Fruit fly (Drosophila melanogaster): ENCODE data around the gene CG18178.

The CG18178 gene

dm6 chr3L:9764915-9765709 lies 46.2 kb upstream of the CG18178 start (continued):
- peak; percentile 2 for TF ChIP-seq Sox102F (GFP tag; optimal IDR thresholded peaks at IDR 0.05)

- TF ChIP-seq CG9727 (GFP tag; optimal IDR thresholded peaks at IDR 0.05): no peak
- no peak for TF ChIP-seq CG17829 (tag; optimal IDR thresholded peaks at IDR 0.05)
- no peak for TF ChIP-seq CG14667 (GFP tag; IDR thresholded peaks at IDR 0.05)
- TF ChIP-seq pho (GFP tag; optimal IDR thresholded peaks at IDR 0.05): no peak
- TF ChIP-seq CG6689 (GFP tag; IDR thresholded peaks at IDR 0.05): no peak
- no peak for TF ChIP-seq CG16815 (GFP tag; optimal IDR thresholded peaks at IDR 0.05)
- TF ChIP-seq Spps (tag; optimal IDR thresholded peaks at IDR 0.05): no peak
- TF ChIP-seq oc (tag; optimal IDR thresholded peaks at IDR 0.05): no peak
- TF ChIP-seq gce (GFP tag; IDR thresholded peaks at IDR 0.05): no peak
- TF ChIP-seq Ets65A (GFP tag): peak; percentile 72
- TF ChIP-seq CG8388 (GFP tag; optimal IDR thresholded peaks at IDR 0.05): no peak
- no peak for TF ChIP-seq Max (GFP tag; optimal IDR thresholded peaks at IDR 0.05)
- TF ChIP-seq CG17912 (GFP tag; optimal IDR thresholded peaks at IDR 0.05): no peak
- TF ChIP-seq ap (GFP tag; IDR thresholded peaks at IDR 0.05): no peak
- TF ChIP-seq Xbp1 (GFP tag; optimal IDR thresholded peaks at IDR 0.05): no peak
- no peak for TF ChIP-seq peb (GFP tag; IDR thresholded peaks at IDR 0.05)
- TF ChIP-seq CG43689 (GFP tag; IDR thresholded peaks at IDR 0.05): no peak
- TF ChIP-seq Neu2 (GFP tag; optimal IDR thresholded peaks at IDR 0.05; ENCODE audit: borderline replicate concordance): no peak
- no peak for TF ChIP-seq Taf1 (GFP tag; IDR thresholded peaks at IDR 0.05)
- no peak for TF ChIP-seq Hr39 (optimal IDR thresholded peaks at IDR 0.05)
- no peak for TF ChIP-seq CG6254 (GFP tag; optimal IDR thresholded peaks at IDR 0.05)
- TF ChIP-seq CG12299 (tag; optimal IDR thresholded peaks at IDR 0.05): no peak
- no peak for TF ChIP-seq Xrp1 (GFP tag; IDR thresholded peaks at IDR 0.05)
- TF ChIP-seq Scr (GFP tag; IDR thresholded peaks at IDR 0.05; ENCODE audit: partially characterized antibody): no peak
- TF ChIP-seq Hsf (GFP tag; optimal IDR thresholded peaks at IDR 0.05): no peak
- no peak for TF ChIP-seq tio (GFP tag; optimal IDR thresholded peaks at IDR 0.05)
- TF ChIP-seq CG7963 (GFP tag; IDR thresholded peaks at IDR 0.05; ENCODE audit: partially characterized antibody): no peak
- TF ChIP-seq CrebB (tag; optimal IDR thresholded peaks at IDR 0.05): no peak
- TF ChIP-seq BtbVII (GFP tag; optimal IDR thresholded peaks at IDR 0.05): no peak
- no peak for TF ChIP-seq CG1529 (GFP tag; optimal IDR thresholded peaks at IDR 0.05)
- TF ChIP-seq sens (GFP tag): peak; percentile 21
- no peak for TF ChIP-seq gt (GFP tag; IDR thresholded peaks at IDR 0.05)
- peak; percentile 33; the same call in 1 of the 2 replicates for TF ChIP-seq CG9932 (GFP tag; IDR thresholded peaks at IDR 0.05)
- no peak for TF ChIP-seq Fer3 (tag; optimal IDR thresholded peaks at IDR 0.05)
- TF ChIP-seq ac (GFP tag; optimal IDR thresholded peaks at IDR 0.05): no peak
- no peak for TF ChIP-seq PHDP (tag; optimal IDR thresholded peaks at IDR 0.05)
- TF ChIP-seq CG2199 (GFP tag; IDR thresholded peaks at IDR 0.05): no peak
- TF ChIP-seq CG30403 (GFP tag; optimal IDR thresholded peaks at IDR 0.05): peak; percentile 6
- TF ChIP-seq aop (GFP tag; IDR thresholded peaks at IDR 0.05): no peak
- TF ChIP-seq CG10274 (GFP tag; optimal IDR thresholded peaks at IDR 0.05): no peak
- TF ChIP-seq D (optimal IDR thresholded peaks at IDR 0.05): no peak
- TF ChIP-seq D (GFP tag; optimal IDR thresholded peaks at IDR 0.05): no peak
- no peak for TF ChIP-seq klu (GFP tag; IDR thresholded peaks at IDR 0.05)
- no peak for TF ChIP-seq fd3F (GFP tag; optimal IDR thresholded peaks at IDR 0.05)
- no peak for TF ChIP-seq C15 (GFP tag; IDR thresholded peaks at IDR 0.05)
- TF ChIP-seq seq (GFP tag; IDR thresholded peaks at IDR 0.05): no peak
- TF ChIP-seq CG4282 (GFP tag; optimal IDR thresholded peaks at IDR 0.05): no peak
- TF ChIP-seq chm (GFP tag; IDR thresholded peaks at IDR 0.05): no peak
- TF ChIP-seq unpg (GFP tag; optimal IDR thresholded peaks at IDR 0.05): peak; percentile 7
Observed at dm6 chr3L:9764307-9764706, 45.4 kb upstream of the CG18178 start.

Data from whole organism, embryonic.